Fruit fly (Drosophila melanogaster): ENCODE data around the gene CG5653.
A peak's percentile ranks its signal among the peaks of the same experiment; 100 is the strongest.

Gene CG5653

DNA sequence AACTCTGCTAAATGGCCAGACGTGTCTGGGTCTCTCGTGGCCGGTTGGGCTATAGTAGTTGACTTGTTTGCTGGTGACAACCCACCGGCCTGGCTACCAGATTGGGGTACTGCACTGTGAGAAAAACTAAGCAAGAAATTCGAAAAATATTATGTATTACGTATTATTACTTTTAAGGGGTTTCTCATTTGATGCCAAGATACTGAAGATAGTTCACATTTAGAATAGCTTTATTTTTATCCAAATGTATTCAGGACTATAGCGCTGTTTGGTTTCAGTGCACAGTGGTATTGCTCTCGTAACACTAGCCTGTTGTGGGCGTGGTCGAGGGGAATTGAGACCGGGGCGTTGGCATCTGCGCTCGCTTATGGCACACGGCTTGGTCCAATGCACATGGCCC lies 45.5 kb downstream of the CG5653 start (continued):
- TF ChIP-seq mam (GFP tag; optimal IDR thresholded peaks at IDR 0.05) (peak; percentile 51), NC2α (GFP tag; optimal IDR thresholded peaks at IDR 0.05) (no peak), CG13894 (tag; optimal IDR thresholded peaks at IDR 0.05) (peak; percentile 26), CG42726 (GFP tag; IDR thresholded peaks at IDR 0.05; ENCODE audit: partially characterized antibody) (no peak), pan (optimal IDR thresholded peaks at IDR 0.05) (no peak), pan (GFP tag; optimal IDR thresholded peaks at IDR 0.05 in 1 of 2, IDR thresholded peaks at IDR 0.05 in 1 of 2) (peak in 1 of 2 experiments; percentile 75), ems (GFP tag; optimal IDR thresholded peaks at IDR 0.05) (peak; percentile 60), twi (tag; optimal IDR thresholded peaks at IDR 0.05) (no peak), dpn (GFP tag; optimal IDR thresholded peaks at IDR 0.05) (peak; percentile 66 to 73), CG31365 (tag; optimal IDR thresholded peaks at IDR 0.05) (peak; percentile 16), CG2120 (GFP tag; optimal IDR thresholded peaks at IDR 0.05) (peak; percentile 70), ind (GFP tag; optimal IDR thresholded peaks at IDR 0.05) (peak; percentile 69), shn (GFP tag; optimal IDR thresholded peaks at IDR 0.05) (no peak), CG1647 (GFP tag; optimal IDR thresholded peaks at IDR 0.05) (peak; percentile 12), CG10209 (GFP tag; optimal IDR thresholded peaks at IDR 0.05) (peak; percentile 60), CG32772 (GFP tag; IDR thresholded peaks at IDR 0.05) (peak; percentile 57), CkIIα-i1 (GFP tag; IDR thresholded peaks at IDR 0.05) (no peak), ap (GFP tag; IDR thresholded peaks at IDR 0.05) (peak; percentile 76), CG10959 (GFP tag; IDR thresholded peaks at IDR 0.05) (no peak), CG1603 (tag; optimal IDR thresholded peaks at IDR 0.05) (peak; percentile 87), CG2199 (GFP tag; IDR thresholded peaks at IDR 0.05) (no peak), CG7839 (tag; optimal IDR thresholded peaks at IDR 0.05) (peak; percentile 80), pfk (GFP tag; optimal IDR thresholded peaks at IDR 0.05) (no peak), ci (GFP tag; IDR thresholded peaks at IDR 0.05) (peak; percentile 86), CG2889 (GFP tag; IDR thresholded peaks at IDR 0.05) (no peak; the same call in 2 of the 3 replicates), trem (tag; optimal IDR thresholded peaks at IDR 0.05) (peak; percentile 17), Sin3A (optimal IDR thresholded peaks at IDR 0.05) (no peak), Doc3 (GFP tag; IDR thresholded peaks at IDR 0.05; ENCODE audit: partially characterized antibody) (no peak), CG11695 (GFP tag; IDR thresholded peaks at IDR 0.05) (peak; percentile 47; the same call in 2 of the 3 replicates), CG9797 (GFP tag; optimal IDR thresholded peaks at IDR 0.05) (no peak), jumu (GFP tag; optimal IDR thresholded peaks at IDR 0.05) (no peak), crp (GFP tag; optimal IDR thresholded peaks at IDR 0.05) (no peak), CG10321 (GFP tag; IDR thresholded peaks at IDR 0.05) (no peak), tx (GFP tag; optimal IDR thresholded peaks at IDR 0.05) (no peak), CG2202 (tag; optimal IDR thresholded peaks at IDR 0.05) (no peak), CrebB (tag; optimal IDR thresholded peaks at IDR 0.05) (peak; percentile 27), hb (GFP tag; IDR thresholded peaks at IDR 0.05; ENCODE audit: partially characterized antibody) (no peak), Ravus (GFP tag; IDR thresholded peaks at IDR 0.05) (peak; percentile 51; the same call in 1 of the 2 replicates), Dref (GFP tag; IDR thresholded peaks at IDR 0.05) (no peak), CG4707 (GFP tag; optimal IDR thresholded peaks at IDR 0.05) (peak; percentile 18), dmrt11E (tag; optimal IDR thresholded peaks at IDR 0.05) (peak; percentile 19), sqz (GFP tag; optimal IDR thresholded peaks at IDR 0.05) (no peak), emc (GFP tag; optimal IDR thresholded peaks at IDR 0.05) (no peak), Hey (tag; optimal IDR thresholded peaks at IDR 0.05) (no peak), D (optimal IDR thresholded peaks at IDR 0.05) (no peak), D (GFP tag; optimal IDR thresholded peaks at IDR 0.05) (peak; percentile 29), CG18599 (GFP tag; optimal IDR thresholded peaks at IDR 0.05) (peak; percentile 81), Fer2 (tag; optimal IDR thresholded peaks at IDR 0.05) (no peak), HLHmδ (GFP tag; optimal IDR thresholded peaks at IDR 0.05) (no peak), chn (GFP tag; optimal IDR thresholded peaks at IDR 0.05) (peak; percentile 38), lola (GFP tag; optimal IDR thresholded peaks at IDR 0.05) (peak in 1 of 3 experiments; percentile 6), gro (GFP tag; optimal IDR thresholded peaks at IDR 0.05) (peak; percentile 36)
